Worm (Caenorhabditis elegans) whole organism, L4 larva: ENCODE results near the gene Y15E3A.4.

Experiments
- F10B5.3 ChIP-seq: sonication (generic microtip); optimal IDR thresholded peaks from 2 replicates; lab custom pipeline; 2016; ENCODE audit warnings: mild to moderate bottlenecking, missing genetic modification characterization, missing compliant biosample characterization
- F37D6.2 ChIP-seq: sonication (generic microtip); optimal IDR thresholded peaks from 2 replicates; lab custom pipeline; 2016; ENCODE audit warnings: mild to moderate bottlenecking, missing genetic modification characterization, missing compliant biosample characterization
- R02D3.7 ChIP-seq: fragments of 150-350 bp; sonication (generic microtip); optimal IDR thresholded peaks from 3 replicates; lab custom pipeline; 2014; ENCODE audit warnings: missing biosample characterization, missing genetic modification characterization
- aha-1 ChIP-seq: fragments of 150-350 bp; peaks from one replicate; lab custom pipeline; 2014; ENCODE audit warnings: missing biosample characterization, missing genetic modification characterization
- ama-1 ChIP-seq: fragments of 150-350 bp; optimal IDR thresholded peaks from 2 replicates; lab custom pipeline; 2014; ENCODE audit warnings: inconsistent platforms, mixed read lengths
- ceh-28 ChIP-seq: fragments of 150-350 bp; optimal IDR thresholded peaks from 2 replicates; lab custom pipeline; 2014; ENCODE audit warnings: missing biosample characterization, missing genetic modification reagents, missing genetic modification characterization
- ces-1 ChIP-seq: fragments of 150-350 bp; sonication (generic microtip); optimal IDR thresholded peaks from 4 replicates; lab custom pipeline; 2014; ENCODE audit warnings: missing biosample characterization, missing genetic modification reagents, missing genetic modification characterization
- ctbp-1 ChIP-seq: fragments of 200-800 bp; sonication (Bioruptor generic); IDR thresholded peaks from 2 replicates; pipeline ENCODE4 v1.3.6; 2022; ENCODE audit warnings: missing genetic modification reagents, missing genetic modification characterization, missing compliant biosample characterization
- daf-19 ChIP-seq: fragments of 200-800 bp; sonication (Bioruptor generic); conservative IDR thresholded peaks from 2 replicates; pipeline ENCODE4 v1.3.6; 2022; ENCODE audit warnings: missing genetic modification characterization, missing compliant biosample characterization
- daf-8 ChIP-seq: fragments of 200-800 bp; sonication (Bioruptor generic); IDR thresholded peaks from 2 replicates; pipeline ENCODE4 v1.3.6; 2022; ENCODE audit warnings: missing genetic modification characterization, missing compliant biosample characterization
- dmd-6 ChIP-seq: fragments of 200-800 bp; sonication (Bioruptor generic); IDR thresholded peaks from 2 replicates; pipeline ENCODE4 v1.3.6; 2022; ENCODE audit warnings: missing genetic modification reagents, missing genetic modification characterization, missing compliant biosample characterization
- dmd-9 ChIP-seq: fragments of 200-800 bp; sonication (Bioruptor generic); IDR thresholded peaks from 2 replicates; pipeline ENCODE4 v1.3.6; 2022; ENCODE audit warnings: missing genetic modification reagents, missing genetic modification characterization, missing compliant biosample characterization
- dpl-1 ChIP-seq: fragments of 150-350 bp; optimal IDR thresholded peaks from 2 replicates; lab custom pipeline; 2014; ENCODE audit warnings: missing biosample characterization, missing genetic modification reagents, missing genetic modification characterization
- fkh-10 ChIP-seq: fragments of 150-350 bp; optimal IDR thresholded peaks from 2 replicates; lab custom pipeline; 2014; ENCODE audit warnings: missing biosample characterization, missing genetic modification reagents, missing genetic modification characterization
- fos-1 ChIP-seq: fragments of 150-350 bp; optimal IDR thresholded peaks from 2 replicates; lab custom pipeline; 2014; ENCODE audit warnings: missing biosample characterization, missing genetic modification characterization
- hlh-11 ChIP-seq: fragments of 200-800 bp; sonication (Bioruptor generic); optimal IDR thresholded peaks from 2 replicates; lab custom pipeline; 2018; ENCODE audit warnings: mild to moderate bottlenecking, missing genetic modification characterization, missing compliant biosample characterization
- hlh-30 ChIP-seq: sonication (generic microtip); optimal IDR thresholded peaks from 2 replicates; lab custom pipeline; 2017; ENCODE audit warnings: antibody characterized with exemption, mild to moderate bottlenecking, missing genetic modification characterization, missing compliant biosample characterization; ENCODE audit not compliant: insufficient read depth
- hmg-1.1 ChIP-seq: fragments of 200-800 bp; sonication (Bioruptor generic); IDR thresholded peaks from 2 replicates; pipeline ENCODE4 v1.3.6; 2022; ENCODE audit warnings: missing genetic modification reagents, missing genetic modification characterization, missing compliant biosample characterization
- lim-7 ChIP-seq: fragments of 200-800 bp; sonication (Bioruptor generic); IDR thresholded peaks from 2 replicates; pipeline ENCODE4 v1.3.6; 2022; ENCODE audit warnings: missing genetic modification characterization, missing compliant biosample characterization
- lin-15B ChIP-seq: fragments of 150-350 bp; sonication (generic microtip); optimal IDR thresholded peaks from 3 replicates; lab custom pipeline; 2014; ENCODE audit warnings: missing biosample characterization, missing genetic modification characterization
- lin-29 ChIP-seq: fragments of 200-800 bp; sonication (Bioruptor generic); IDR thresholded peaks from 2 replicates; pipeline ENCODE4 v1.3.6; 2022; ENCODE audit warnings: missing genetic modification reagents, missing genetic modification characterization, missing compliant biosample characterization
- madf-5 ChIP-seq, 2 experiments: fragments of 200-800 bp; sonication (Bioruptor generic); IDR thresholded peaks; 2 replicates each; pipeline ENCODE4 v1.3.6; 2022; ENCODE audit warnings: missing compliant biosample characterization in 2 of 2, missing genetic modification characterization in 2 of 2
- mep-1 ChIP-seq: fragments of 150-350 bp; sonication (generic microtip); optimal IDR thresholded peaks from 3 replicates; lab custom pipeline; 2014; ENCODE audit warnings: missing biosample characterization, missing genetic modification characterization
- mes-2 ChIP-seq: sonication (generic microtip); optimal IDR thresholded peaks from 2 replicates; lab custom pipeline; 2016; ENCODE audit warnings: missing genotype, mild to moderate bottlenecking, missing genetic modification characterization, missing compliant biosample characterization; ENCODE audit not compliant: poor library complexity, severe bottlenecking
- mxl-3 ChIP-seq: fragments of 200-800 bp; sonication (Bioruptor generic); optimal IDR thresholded peaks from 2 replicates; lab custom pipeline; 2018; ENCODE audit warnings: mild to moderate bottlenecking, missing genetic modification characterization, missing compliant biosample characterization
- nhr-111 ChIP-seq: fragments of 200-800 bp; sonication (Bioruptor generic); optimal IDR thresholded peaks from 2 replicates; lab custom pipeline; 2018; ENCODE audit warnings: mild to moderate bottlenecking, missing genetic modification characterization, missing compliant biosample characterization
- nhr-25 ChIP-seq: sonication (generic microtip); optimal IDR thresholded peaks from 2 replicates; lab custom pipeline; 2017; ENCODE audit warnings: missing genetic modification characterization, mild to moderate bottlenecking, missing compliant biosample characterization, antibody characterized with exemption, moderate library complexity, borderline replicate concordance; ENCODE audit not compliant: insufficient read depth
- nhr-28 ChIP-seq: fragments of 150-350 bp; optimal IDR thresholded peaks from 2 replicates; lab custom pipeline; 2014; ENCODE audit warnings: missing biosample characterization, missing genetic modification characterization
- nhr-48 ChIP-seq: sonication (generic microtip); optimal IDR thresholded peaks from 2 replicates; lab custom pipeline; 2016; ENCODE audit warnings: mild to moderate bottlenecking, missing genetic modification characterization, missing compliant biosample characterization
- spr-1 ChIP-seq: sonication (generic microtip); optimal IDR thresholded peaks from 2 replicates; lab custom pipeline; 2016; ENCODE audit warnings: mild to moderate bottlenecking, missing genetic modification characterization, missing compliant biosample characterization
- tra-1 ChIP-seq: fragments of 200-800 bp; sonication (Bioruptor generic); IDR thresholded peaks from 2 replicates; pipeline ENCODE4 v1.3.6; 2022; ENCODE audit warnings: missing genetic modification reagents, missing genetic modification characterization, missing compliant biosample characterization
- unc-39 ChIP-seq: sonication (generic microtip); optimal IDR thresholded peaks from 2 replicates; lab custom pipeline; 2017; ENCODE audit warnings: missing biosample characterization, missing genetic modification characterization
- unc-62 ChIP-seq, 3 experiments: fragments of 150-350 bp in 1 of 3; sonication (generic microtip); optimal IDR thresholded peaks in 2 of 3; peaks in 1 of 3; 1 replicate in 1 of 3; 2 replicates in 2 of 3; lab custom pipeline; 2014 to 2017; ENCODE audit warnings: missing biosample characterization in 3 of 3, missing genetic modification characterization in 3 of 3, missing genetic modification reagents in 3 of 3, missing genotype in 1 of 3
- zfp-2 ChIP-seq: sonication (generic microtip); optimal IDR thresholded peaks from 2 replicates; lab custom pipeline; 2016; ENCODE audit warnings: mild to moderate bottlenecking, missing genetic modification characterization, missing compliant biosample characterization

The Y15E3A.4 gene

DNA sequence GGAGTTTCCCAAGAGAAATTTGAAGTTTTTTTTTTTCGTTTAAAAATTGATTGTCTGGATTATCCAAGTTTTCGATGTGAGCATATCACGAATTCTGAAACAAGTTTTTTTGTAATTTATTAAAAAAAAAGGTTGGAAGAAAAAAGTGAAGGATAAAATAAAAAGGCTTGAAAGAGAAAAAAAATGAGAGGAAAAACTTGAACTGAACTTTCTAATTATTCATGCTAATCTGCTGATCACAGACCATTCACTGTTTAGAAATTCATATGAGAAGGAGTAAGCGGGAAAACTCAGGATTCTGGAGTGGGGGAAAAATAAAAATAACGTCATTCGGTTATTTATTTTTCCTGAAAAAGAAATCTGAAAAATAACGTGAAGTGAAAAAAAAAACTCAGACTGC, 47.0 kb downstream of the Y15E3A.4 start, which contains the start of gene svh-5:
svh-5 (minus strand) TSS at position 101 of the 400 bp plus-strand sequence.
- TF ChIP-seq lin-29 (GFP tag; lab: Robert Waterston, UW) (no peak), lin-15B (tag; lab: Kevin White, UChicago) (no peak), mes-2 (tag; lab: Kevin White, UChicago) (no peak), daf-19 (GFP tag; lab: Robert Waterston, UW) (no peak), daf-8 (no peak), nhr-111 (GFP tag; lab: Kevin White, UChicago) (no peak), ceh-28 (tag; lab: Kevin White, UChicago) (no peak), ces-1 (GFP tag; lab: Kevin White, UChicago) (no peak), fos-1 (tag; lab: Kevin White, UChicago) (no peak), unc-62 (GFP tag; optimal IDR thresholded peaks at IDR 0.05 in 1 of 2; lab: Kevin White, UChicago) (no peak), unc-62 (tag; optimal IDR thresholded peaks at IDR 0.05; lab: Kevin White, UChicago) (no peak), nhr-48 (no peak), tra-1 (no peak), unc-39 (tag; lab: Kevin White, UChicago) (no peak), ama-1 (lab: Kevin White, UChicago) (no peak), madf-5 (GFP tag; IDR thresholded peaks at IDR 0.05; lab: Robert Waterston, UW) (no peak), spr-1 (tag; lab: Kevin White, UChicago) (no peak), hmg-1.1 (GFP tag; lab: Robert Waterston, UW) (no peak), dpl-1 (GFP tag; lab: Kevin White, UChicago) (no peak), dmd-9 (no peak)
- TF ChIP-seq, all 104 proteins: peak for 0

DNA sequence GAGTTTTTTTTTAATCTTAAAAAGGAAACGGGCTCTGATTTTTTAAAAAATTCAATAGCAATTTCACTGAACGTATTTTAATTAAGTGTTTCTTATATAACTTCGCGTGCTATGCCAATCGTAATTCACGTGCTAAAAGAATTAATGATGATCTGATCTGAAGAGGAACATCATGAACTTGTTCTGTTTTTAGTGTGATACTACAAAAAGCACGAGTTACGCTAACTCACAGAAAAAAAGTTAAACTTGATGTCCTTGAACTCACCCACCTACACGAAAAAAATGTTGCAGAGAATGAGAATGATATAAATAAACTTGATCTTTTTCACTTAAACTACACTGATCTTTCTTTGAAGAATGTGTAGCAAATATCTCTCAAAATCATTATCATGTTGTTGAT, 49.1 kb downstream of the Y15E3A.4 start:
- TF ChIP-seq mep-1 (no peak), R02D3.7 (no peak), hlh-30 (peak; percentile 72), nhr-48 (peak; percentile 54), nhr-28 (tag; lab: Kevin White, UChicago) (peak; percentile 44), dmd-6 (GFP tag; lab: Robert Waterston, UW) (peak; percentile 51), F10B5.3 (tag; lab: Kevin White, UChicago) (no peak), F37D6.2 (tag; lab: Kevin White, UChicago) (no peak), aha-1 (tag; lab: Kevin White, UChicago) (peak; percentile 67), nhr-25 (tag; lab: Kevin White, UChicago) (peak; percentile 12)

DNA sequence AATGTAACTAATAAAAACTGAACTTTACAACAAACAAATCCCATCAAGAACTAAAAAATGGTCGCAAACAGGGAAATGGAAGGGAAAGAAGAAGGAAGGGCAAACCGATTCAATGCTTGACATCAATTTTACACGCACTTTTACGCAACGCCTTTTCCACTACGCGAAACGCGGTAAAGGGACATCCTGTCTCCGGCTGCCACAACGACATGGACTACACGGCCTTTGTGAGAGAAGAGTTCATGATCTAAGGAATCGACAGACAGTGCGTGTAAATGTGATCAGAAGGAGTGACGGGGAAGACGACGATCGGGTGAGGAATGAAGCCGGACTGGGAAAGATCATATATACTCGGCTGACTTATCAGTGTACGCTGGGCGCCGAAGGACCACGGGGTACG, 49.7 kb downstream of the Y15E3A.4 start:
- TF ChIP-seq nhr-28 (tag; lab: Kevin White, UChicago) (peak; percentile 15), R02D3.7 (no peak), aha-1 (tag; lab: Kevin White, UChicago) (peak; percentile 43), F10B5.3 (tag; lab: Kevin White, UChicago) (no peak), mxl-3 (GFP tag; lab: Kevin White, UChicago) (peak; percentile 45), hlh-11 (tag; lab: Kevin White, UChicago) (peak; percentile 32)
- TF ChIP-seq, all 104 proteins: peak for 4

DNA sequence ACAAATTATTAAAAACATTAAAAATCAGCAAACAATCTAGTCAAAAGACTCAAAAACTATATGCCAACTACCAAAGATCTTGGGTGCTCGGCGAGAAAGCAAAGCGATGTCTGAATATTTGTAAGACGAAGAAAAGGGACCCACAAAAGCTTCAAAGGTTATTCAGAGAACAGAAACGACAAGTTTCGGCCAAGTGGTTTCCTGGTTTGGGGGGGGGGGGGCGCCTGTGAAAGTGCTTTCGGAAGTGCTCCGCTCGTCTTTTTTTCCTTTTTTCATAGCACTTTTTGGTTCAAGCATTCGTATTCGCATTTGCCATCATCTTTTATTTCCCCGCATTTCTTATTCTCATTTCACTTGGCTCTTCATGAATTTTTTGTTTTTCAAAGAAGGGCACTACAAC, 50.7 kb downstream of the Y15E3A.4 start:
- TF ChIP-seq fkh-10 (GFP tag; lab: Kevin White, UChicago) (peak; percentile 12), lim-7 (GFP tag; lab: Robert Waterston, UW) (no peak), zfp-2 (tag; lab: Kevin White, UChicago) (no peak), ceh-28 (tag; lab: Kevin White, UChicago) (no peak), aha-1 (tag; lab: Kevin White, UChicago) (no peak), mxl-3 (GFP tag; lab: Kevin White, UChicago) (no peak), hlh-30 (no peak), ctbp-1 (GFP tag; lab: Robert Waterston, UW) (no peak)
- TF ChIP-seq, all 104 proteins: peak for 1
